Worm (Caenorhabditis elegans) whole organism, young adult: Measurements from ENCODE around the gene bris-1.

Experiments used
- nhr-179 ChIP-seq: sonication (generic microtip); optimal IDR thresholded peaks from 2 replicates; lab custom pipeline; 2016; ENCODE audit warnings: mild to moderate bottlenecking, missing genetic modification characterization, missing compliant biosample characterization
- xnd-1 ChIP-seq: sonication (generic microtip); optimal IDR thresholded peaks from 2 replicates; lab custom pipeline; 2016; ENCODE audit warnings: missing genotype, missing genetic modification reagents, missing genetic modification characterization, missing compliant biosample characterization

- TF ChIP-seq xnd-1 (tag; lab: Kevin White, UChicago) = no peak
- TF ChIP-seq nhr-179 = no peak
Measured at ce11 chrIV:3847489-3847888, 28.4 kb upstream of the bris-1 start.
